Worm (Caenorhabditis elegans) whole organism, L1 larva: Measurements from ENCODE around the gene elo-4.

Experiments
- C34B4.2 ChIP-seq: sonication (generic microtip); optimal IDR thresholded peaks from 2 replicates; lab custom pipeline; 2017; ENCODE audit warnings: mild to moderate bottlenecking, missing genetic modification characterization, missing compliant biosample characterization
- F16B12.6 ChIP-seq: fragments of 150-350 bp; optimal IDR thresholded peaks from 2 replicates; lab custom pipeline; 2014; ENCODE audit warnings: missing biosample characterization, missing genetic modification characterization
- Y116A8C.19 ChIP-seq: sonication (generic microtip); optimal IDR thresholded peaks from 2 replicates; lab custom pipeline; 2016; ENCODE audit warnings: missing compliant biosample characterization, missing genetic modification characterization, borderline replicate concordance
- ama-1 ChIP-seq: fragments of 150-350 bp; optimal IDR thresholded peaks from 2 replicates; lab custom pipeline; 2014
- blmp-1 ChIP-seq: fragments of 150-350 bp; optimal IDR thresholded peaks from 2 replicates; lab custom pipeline; 2014; ENCODE audit warnings: missing biosample characterization, missing genetic modification characterization
- ces-1 ChIP-seq: fragments of 150-350 bp; optimal IDR thresholded peaks from 2 replicates; lab custom pipeline; 2014; ENCODE audit warnings: missing biosample characterization, missing genetic modification reagents, missing genetic modification characterization
- dsc-1 ChIP-seq: sonication (generic microtip); optimal IDR thresholded peaks from 2 replicates; lab custom pipeline; 2016; ENCODE audit warnings: mild to moderate bottlenecking, missing genetic modification characterization, missing compliant biosample characterization
- efl-1 ChIP-seq, 4 experiments: fragments of 150-350 bp; optimal IDR thresholded peaks in 3 of 4; peaks in 1 of 4; 1 replicate in 1 of 4; 2 replicates in 3 of 4; lab custom pipeline; 2014; ENCODE audit warnings: missing biosample characterization in 2 of 4, missing genetic modification characterization in 2 of 4, missing genetic modification reagents in 2 of 4
- efl-3 ChIP-seq: fragments of 200-800 bp; sonication (Bioruptor generic); optimal IDR thresholded peaks from 2 replicates; lab custom pipeline; 2018; ENCODE audit warnings: mild to moderate bottlenecking, missing genetic modification characterization, missing compliant biosample characterization
- egl-13 ChIP-seq: sonication (generic microtip); optimal IDR thresholded peaks from 2 replicates; lab custom pipeline; 2016; ENCODE audit warnings: missing genotype, missing genetic modification reagents, missing genetic modification characterization, missing compliant biosample characterization
- elt-2 ChIP-seq: sonication (generic microtip); optimal IDR thresholded peaks from 2 replicates; lab custom pipeline; 2016; ENCODE audit warnings: missing genetic modification characterization, mild to moderate bottlenecking, inconsistent platforms, missing compliant biosample characterization, missing genetic modification reagents
- ets-5 ChIP-seq: fragments of 200-800 bp; sonication (Bioruptor generic); IDR thresholded peaks from 2 replicates; pipeline ENCODE4 v1.3.6; 2022; ENCODE audit warnings: missing genetic modification characterization, missing compliant biosample characterization
- fkh-8 ChIP-seq: sonication (generic microtip); optimal IDR thresholded peaks from 2 replicates; lab custom pipeline; 2016; ENCODE audit warnings: mild to moderate bottlenecking, missing genetic modification characterization, missing compliant biosample characterization
- fos-1 ChIP-seq: fragments of 150-350 bp; optimal IDR thresholded peaks from 2 replicates; lab custom pipeline; 2014; ENCODE audit warnings: missing biosample characterization, missing genetic modification characterization
- hlh-17 ChIP-seq: fragments of 200-800 bp; sonication (Bioruptor generic); optimal IDR thresholded peaks from 2 replicates; lab custom pipeline; 2018; ENCODE audit warnings: missing genetic modification characterization, mild to moderate bottlenecking, missing compliant biosample characterization, moderate library complexity, borderline replicate concordance
- hpl-2 ChIP-seq: fragments of 150-350 bp; optimal IDR thresholded peaks from 2 replicates; lab custom pipeline; 2014; ENCODE audit warnings: missing biosample characterization, missing genetic modification reagents, missing genetic modification characterization
- isw-1 ChIP-seq: fragments of 200-800 bp; sonication (Bioruptor generic); IDR thresholded peaks from 2 replicates; pipeline ENCODE4 v1.3.6; 2022; ENCODE audit warnings: missing genetic modification characterization, missing compliant biosample characterization
- lin-14 ChIP-seq: fragments of 200-800 bp; sonication (Bioruptor generic); optimal IDR thresholded peaks from 2 replicates; lab custom pipeline; 2018; ENCODE audit warnings: mild to moderate bottlenecking, missing genetic modification characterization, moderate library complexity, missing compliant biosample characterization
- lin-15B ChIP-seq: fragments of 150-350 bp; sonication (generic microtip); optimal IDR thresholded peaks from 3 replicates; lab custom pipeline; 2014; ENCODE audit warnings: missing biosample characterization, missing genetic modification characterization
- lin-35 ChIP-seq, 2 experiments: fragments of 150-350 bp; optimal IDR thresholded peaks; 2 replicates each; lab custom pipeline; 2014; ENCODE audit warnings: missing biosample characterization in 2 of 2, missing genetic modification characterization in 2 of 2, missing genetic modification reagents in 2 of 2
- lsy-2 ChIP-seq, 2 experiments: fragments of 150-350 bp; optimal IDR thresholded peaks; 2 replicates each; lab custom pipeline; 2014; ENCODE audit warnings: missing biosample characterization in 2 of 2, missing genetic modification characterization in 2 of 2
- mdl-1 ChIP-seq, 2 experiments: fragments of 150-350 bp; optimal IDR thresholded peaks; 2 replicates each; lab custom pipeline; 2014 to 2017; ENCODE audit warnings: missing biosample characterization in 2 of 2, missing genetic modification characterization in 2 of 2, inconsistent platforms in 1 of 2
- mef-2 ChIP-seq: fragments of 150-350 bp; optimal IDR thresholded peaks from 2 replicates; lab custom pipeline; 2014; ENCODE audit warnings: missing biosample characterization, missing genetic modification characterization
- mep-1 ChIP-seq: fragments of 150-350 bp; optimal IDR thresholded peaks from 2 replicates; lab custom pipeline; 2014; ENCODE audit warnings: missing biosample characterization, missing genetic modification characterization
- nhr-11 ChIP-seq: fragments of 150-350 bp; optimal IDR thresholded peaks from 2 replicates; lab custom pipeline; 2014; ENCODE audit warnings: missing biosample characterization, missing genetic modification characterization
- nhr-19 ChIP-seq: fragments of 200-800 bp; sonication (Bioruptor generic); conservative IDR thresholded peaks from 2 replicates; pipeline ENCODE4 v1.3.6; 2022; ENCODE audit warnings: missing genetic modification characterization, missing compliant biosample characterization
- nhr-237 ChIP-seq: fragments of 150-350 bp; optimal IDR thresholded peaks from 2 replicates; lab custom pipeline; 2014; ENCODE audit warnings: missing biosample characterization, missing genetic modification characterization
- nhr-28 ChIP-seq: fragments of 150-350 bp; optimal IDR thresholded peaks from 2 replicates; lab custom pipeline; 2014; ENCODE audit warnings: missing biosample characterization, missing genetic modification characterization
- nhr-71 ChIP-seq: sonication (generic microtip); optimal IDR thresholded peaks from 2 replicates; lab custom pipeline; 2016; ENCODE audit warnings: mild to moderate bottlenecking, missing genetic modification characterization, moderate library complexity, missing compliant biosample characterization
- nhr-84 ChIP-seq: sonication (generic microtip); optimal IDR thresholded peaks from 2 replicates; lab custom pipeline; 2017; ENCODE audit warnings: missing biosample characterization, missing genetic modification characterization
- nhr-85 ChIP-seq: sonication (generic microtip); peaks from one replicate; lab custom pipeline; 2016; ENCODE audit warnings: missing genetic modification characterization, inconsistent platforms, missing compliant biosample characterization
- pax-3 ChIP-seq: fragments of 200-800 bp; sonication (Bioruptor generic); optimal IDR thresholded peaks from 2 replicates; lab custom pipeline; 2018; ENCODE audit warnings: mild to moderate bottlenecking, missing genetic modification characterization, moderate library complexity, missing compliant biosample characterization
- skn-1 ChIP-seq: fragments of 150-350 bp; optimal IDR thresholded peaks from 2 replicates; lab custom pipeline; 2014; ENCODE audit warnings: missing biosample characterization, missing genetic modification characterization
- snpc-4 ChIP-seq: fragments of 150-350 bp; optimal IDR thresholded peaks from 2 replicates; lab custom pipeline; 2014; ENCODE audit warnings: missing biosample characterization, missing genetic modification characterization
- sptf-1 ChIP-seq: fragments of 150-350 bp; optimal IDR thresholded peaks from 2 replicates; lab custom pipeline; 2014; ENCODE audit warnings: missing biosample characterization, missing genetic modification characterization
- tbx-2 ChIP-seq: sonication (generic microtip); optimal IDR thresholded peaks from 2 replicates; lab custom pipeline; 2016; ENCODE audit warnings: missing genetic modification characterization, missing compliant biosample characterization
- unc-98 ChIP-seq: fragments of 200-800 bp; sonication (Bioruptor generic); IDR thresholded peaks from 2 replicates; pipeline ENCODE4 v1.3.6; 2022; ENCODE audit warnings: missing genetic modification characterization, missing compliant biosample characterization
- vab-15 ChIP-seq: sonication (generic microtip); optimal IDR thresholded peaks from 2 replicates; lab custom pipeline; 2017; ENCODE audit warnings: missing genotype, mild to moderate bottlenecking, missing genetic modification characterization, missing compliant biosample characterization

Gene elo-4

ce11 chrIII:9344347-9344746 lies 10.3 kb upstream of the elo-4 start, which contains the start of gene emb-9:
Gene emb-9 (minus strand): TSS chrIII:9344447.
- TF ChIP-seq pax-3 (tag; lab: Kevin White, UChicago): no peak
- TF ChIP-seq ets-5 (GFP tag; lab: Robert Waterston, UW): no peak
- no peak for TF ChIP-seq ama-1
- no peak for TF ChIP-seq elt-2 (tag; lab: Kevin White, UChicago)
- TF ChIP-seq C34B4.2: no peak
- no peak for TF ChIP-seq dsc-1 (tag; lab: Kevin White, UChicago)
- no peak for TF ChIP-seq nhr-85
- TF ChIP-seq efl-3 (GFP tag; lab: Kevin White, UChicago): no peak
- TF ChIP-seq lin-15B (tag; lab: Kevin White, UChicago): no peak
- no peak for TF ChIP-seq fos-1 (tag; lab: Kevin White, UChicago)
- no peak for TF ChIP-seq lin-14 (GFP tag; lab: Kevin White, UChicago)
- TF ChIP-seq skn-1 (tag; lab: Kevin White, UChicago): no peak
- no peak for TF ChIP-seq hpl-2 (GFP tag; lab: Kevin White, UChicago)
- no peak for TF ChIP-seq nhr-28 (tag; lab: Kevin White, UChicago)
- no peak for TF ChIP-seq fkh-8 (tag; lab: Kevin White, UChicago)
- TF ChIP-seq blmp-1: no peak
- no peak for TF ChIP-seq egl-13 (tag; lab: Kevin White, UChicago)

- TF ChIP-seq nhr-11 (tag; lab: Kevin White, UChicago): no peak
- TF ChIP-seq nhr-237: no peak
- TF ChIP-seq isw-1 (GFP tag; lab: Robert Waterston, UW): no peak
- TF ChIP-seq mep-1: no peak
- TF ChIP-seq nhr-84: no peak
- TF ChIP-seq nhr-71 (tag; lab: Kevin White, UChicago): no peak
- no peak for TF ChIP-seq nhr-19 (GFP tag; lab: Robert Waterston, UW)
- no peak for TF ChIP-seq hlh-17 (GFP tag; lab: Kevin White, UChicago)
- no peak for TF ChIP-seq fos-1 (tag; lab: Kevin White, UChicago)
- no peak for TF ChIP-seq Y116A8C.19 (tag; lab: Kevin White, UChicago)
- no peak for TF ChIP-seq F16B12.6 (tag; lab: Kevin White, UChicago)
- TF ChIP-seq tbx-2 (tag; lab: Kevin White, UChicago): no peak
- no peak for TF ChIP-seq sptf-1 (tag; lab: Kevin White, UChicago)
- TF ChIP-seq mef-2 (tag; lab: Kevin White, UChicago): no peak
- no peak for TF ChIP-seq lin-35 (GFP tag; optimal IDR thresholded peaks at IDR 0.05; lab: Kevin White, UChicago)
- TF ChIP-seq vab-15 (tag; lab: Kevin White, UChicago): no peak
- TF ChIP-seq mdl-1 (tag; optimal IDR thresholded peaks at IDR 0.05; lab: Kevin White, UChicago): no peak
- TF ChIP-seq, all 84 proteins: peak for 0
Measured at ce11 chrIII:9340025-9340424, 6.0 kb upstream of the elo-4 start.

- no peak for TF ChIP-seq efl-1 (optimal IDR thresholded peaks at IDR 0.05; lab: Kevin White, UChicago)
- TF ChIP-seq efl-1 (GFP tag; optimal IDR thresholded peaks at IDR 0.05 in 1 of 2; lab: Kevin White, UChicago): peak in 1 of 2 experiments; percentile 85
- TF ChIP-seq efl-3 (GFP tag; lab: Kevin White, UChicago): no peak
Measured at ce11 chrIII:9337968-9338367, 3.9 kb upstream of the elo-4 start.

- TF ChIP-seq nhr-85 (no peak), lsy-2 (tag; optimal IDR thresholded peaks at IDR 0.05; lab: Kevin White, UChicago) (no peak), lin-15B (tag; lab: Kevin White, UChicago) (no peak), lin-35 (GFP tag; optimal IDR thresholded peaks at IDR 0.05; lab: Kevin White, UChicago) (no peak), C34B4.2 (no peak), unc-98 (no peak), snpc-4 (no peak), fkh-8 (tag; lab: Kevin White, UChicago) (no peak), nhr-19 (GFP tag; lab: Robert Waterston, UW) (no peak), ces-1 (no peak), isw-1 (GFP tag; lab: Robert Waterston, UW) (no peak)
Measured at ce11 chrIII:9336807-9337206, 2.7 kb upstream of the elo-4 start.
